Worm (Caenorhabditis elegans) whole organism, L4/young adult: ENCODE results near the gene C29E4.9.

Experiments used
- W03F9.2 ChIP-seq: fragments of 150-350 bp; optimal IDR thresholded peaks from 2 replicates; lab custom pipeline; 2014; ENCODE audit warnings: missing biosample characterization, missing genetic modification characterization
- dao-5 ChIP-seq: sonication (generic microtip); optimal IDR thresholded peaks from 2 replicates; lab custom pipeline; 2016; ENCODE audit warnings: missing genotype, missing genetic modification characterization, moderate library complexity, missing compliant biosample characterization
- him-1 ChIP-seq: sonication (generic microtip); optimal IDR thresholded peaks from 2 replicates; lab custom pipeline; 2016; ENCODE audit warnings: missing genotype, missing genetic modification reagents, missing genetic modification characterization, missing compliant biosample characterization

DNA sequence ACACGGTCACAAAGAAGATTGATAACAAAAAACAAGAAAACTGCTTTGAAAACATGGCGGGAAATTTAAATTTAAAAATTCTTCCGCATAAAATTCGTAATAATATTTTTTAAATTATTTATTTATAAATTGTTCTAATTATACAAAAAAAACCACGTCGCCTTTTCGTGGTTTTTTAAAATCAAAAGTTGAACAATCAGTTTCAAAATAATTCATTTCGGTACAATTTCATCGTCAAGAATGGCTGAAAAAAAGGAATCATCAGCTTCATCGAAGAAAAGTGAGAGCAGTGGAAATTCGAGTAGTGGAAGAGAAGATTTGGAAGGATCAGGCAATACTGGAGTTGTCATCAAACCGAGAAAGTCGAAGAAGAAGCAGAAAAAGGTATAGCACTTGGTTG lies 12.3 kb upstream of the C29E4.9 start, which contains the start of the genes F54H12.8 and F54H12.7:
- TF ChIP-seq dao-5 (no peak), him-1 (no peak), W03F9.2 (tag; lab: Kevin White, UChicago) (no peak)
